Worm (Caenorhabditis elegans) whole organism, L4/young adult: ENCODE data around the gene vhp-1.

ENCODE experiments used
- W03F9.2 ChIP-seq: fragments of 150-350 bp; optimal IDR thresholded peaks from 2 replicates; lab custom pipeline; 2014; ENCODE audit warnings: missing biosample characterization, missing genetic modification characterization
- dao-5 ChIP-seq: sonication (generic microtip); optimal IDR thresholded peaks from 2 replicates; lab custom pipeline; 2016; ENCODE audit warnings: missing genotype, missing genetic modification characterization, moderate library complexity, missing compliant biosample characterization
- him-1 ChIP-seq: sonication (generic microtip); optimal IDR thresholded peaks from 2 replicates; lab custom pipeline; 2016; ENCODE audit warnings: missing genotype, missing genetic modification reagents, missing genetic modification characterization, missing compliant biosample characterization

DNA sequence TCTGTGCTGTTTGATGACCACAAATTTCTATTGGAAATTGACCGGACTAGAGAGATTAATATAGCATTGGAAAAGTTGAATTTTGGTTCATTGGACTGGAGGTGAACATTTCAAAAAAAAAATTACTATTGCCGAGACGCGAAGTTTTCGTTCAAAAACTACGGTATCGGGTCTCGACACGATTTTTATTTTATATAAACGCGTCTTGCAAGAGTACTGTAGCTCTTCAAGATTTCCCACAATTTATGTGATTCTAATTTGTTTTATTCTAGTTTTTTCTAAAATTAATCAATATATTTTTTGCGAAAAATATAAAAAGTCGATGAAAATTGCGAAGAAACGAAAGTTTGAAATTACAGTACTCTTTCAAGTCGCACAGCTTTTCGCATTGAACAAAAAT is 47.6 kb downstream of the vhp-1 start, which contains the start of gene F09E5.12:
- TF ChIP-seq dao-5 (tag; lab: Kevin White, UChicago) (no peak), him-1 (tag; lab: Kevin White, UChicago) (no peak), W03F9.2 (no peak)
